Worm (Caenorhabditis elegans) whole organism, L3 larva: ENCODE measurements around the gene F44D12.6.

Experiments used
- R02D3.7 ChIP-seq: fragments of 150-350 bp; optimal IDR thresholded peaks from 2 replicates; lab custom pipeline; 2014; ENCODE audit warnings: missing biosample characterization, missing genetic modification characterization
- ama-1 ChIP-seq: fragments of 150-350 bp; optimal IDR thresholded peaks from 2 replicates; lab custom pipeline; 2018
- ceh-82 ChIP-seq: fragments of 150-350 bp; optimal IDR thresholded peaks from 2 replicates; lab custom pipeline; 2014; ENCODE audit warnings: missing biosample characterization, missing genetic modification characterization
- egl-27 ChIP-seq: sonication (generic microtip); optimal IDR thresholded peaks from 4 replicates; lab custom pipeline; 2017; ENCODE audit warnings: missing biosample characterization, missing genetic modification reagents, missing genetic modification characterization
- egl-5 ChIP-seq: fragments of 150-350 bp; optimal IDR thresholded peaks from 2 replicates; lab custom pipeline; 2017; ENCODE audit warnings: missing biosample characterization, missing genetic modification reagents, missing genetic modification characterization, inconsistent platforms
- elt-2 ChIP-seq: sonication (generic microtip); optimal IDR thresholded peaks from 2 replicates; lab custom pipeline; 2016; ENCODE audit warnings: missing genetic modification reagents, mild to moderate bottlenecking, missing genetic modification characterization, missing compliant biosample characterization
- elt-3 ChIP-seq, 3 experiments: fragments of 150-350 bp in 1 of 3; sonication (generic microtip) in 2 of 3; optimal IDR thresholded peaks; 2 replicates in 2 of 3; 4 replicates in 1 of 3; lab custom pipeline; 2014 to 2017; ENCODE audit warnings: missing biosample characterization in 3 of 3, missing genetic modification characterization in 3 of 3
- fkh-10 ChIP-seq: sonication (generic microtip); optimal IDR thresholded peaks from 2 replicates; lab custom pipeline; 2017; ENCODE audit warnings: missing biosample characterization, missing genetic modification reagents, missing genetic modification characterization
- fkh-2 ChIP-seq: fragments of 150-350 bp; optimal IDR thresholded peaks from 2 replicates; lab custom pipeline; 2014; ENCODE audit warnings: missing biosample characterization, missing genetic modification reagents, missing genetic modification characterization
- fos-1 ChIP-seq: fragments of 150-350 bp; optimal IDR thresholded peaks from 2 replicates; lab custom pipeline; 2014; ENCODE audit warnings: missing biosample characterization, missing genetic modification characterization
- hmg-11 ChIP-seq: sonication (generic microtip); optimal IDR thresholded peaks from 2 replicates; lab custom pipeline; 2016; ENCODE audit warnings: missing genetic modification characterization, missing compliant biosample characterization
- jun-1 ChIP-seq: fragments of 150-350 bp; optimal IDR thresholded peaks from 2 replicates; lab custom pipeline; 2014; ENCODE audit warnings: missing biosample characterization, missing genetic modification reagents, missing genetic modification characterization
- lin-15B ChIP-seq: fragments of 150-350 bp; optimal IDR thresholded peaks from 2 replicates; lab custom pipeline; 2014; ENCODE audit warnings: missing biosample characterization, missing genetic modification characterization
- lin-39 ChIP-seq: fragments of 150-350 bp; optimal IDR thresholded peaks from 2 replicates; lab custom pipeline; 2018; ENCODE audit warnings: missing biosample characterization, missing genetic modification reagents, missing genetic modification characterization
- lsy-12 ChIP-seq: sonication (generic microtip); optimal IDR thresholded peaks from 2 replicates; lab custom pipeline; 2016; ENCODE audit warnings: mild to moderate bottlenecking, missing genetic modification characterization, missing compliant biosample characterization
- nfya-1 ChIP-seq: sonication (generic microtip); optimal IDR thresholded peaks from 2 replicates; lab custom pipeline; 2017; ENCODE audit warnings: missing genetic modification characterization, mild to moderate bottlenecking, missing compliant biosample characterization, antibody characterized with exemption, moderate library complexity; ENCODE audit not compliant: insufficient read depth
- nhr-11 ChIP-seq: fragments of 150-350 bp; optimal IDR thresholded peaks from 2 replicates; lab custom pipeline; 2014; ENCODE audit warnings: missing biosample characterization, missing genetic modification characterization
- nhr-23 ChIP-seq: fragments of 150-350 bp; optimal IDR thresholded peaks from 2 replicates; lab custom pipeline; 2014; ENCODE audit warnings: missing biosample characterization, missing genetic modification reagents, missing genetic modification characterization
- nhr-237 ChIP-seq: fragments of 150-350 bp; optimal IDR thresholded peaks from 2 replicates; lab custom pipeline; 2014; ENCODE audit warnings: missing biosample characterization, missing genetic modification characterization
- nhr-28 ChIP-seq: fragments of 150-350 bp; optimal IDR thresholded peaks from 2 replicates; lab custom pipeline; 2014; ENCODE audit warnings: missing biosample characterization, missing genetic modification characterization
- nhr-76 ChIP-seq: fragments of 150-350 bp; sonication (generic microtip); optimal IDR thresholded peaks from 5 replicates; lab custom pipeline; 2014; ENCODE audit warnings: missing biosample characterization, missing genetic modification characterization
- nhr-77 ChIP-seq: fragments of 150-350 bp; optimal IDR thresholded peaks from 2 replicates; lab custom pipeline; 2014; ENCODE audit warnings: missing biosample characterization, missing genetic modification characterization
- pha-4 ChIP-seq: fragments of 150-350 bp; optimal IDR thresholded peaks from 2 replicates; lab custom pipeline; 2014; ENCODE audit warnings: missing biosample characterization, missing genetic modification reagents, missing genetic modification characterization
- pqm-1 ChIP-seq: fragments of 150-350 bp; optimal IDR thresholded peaks from 2 replicates; lab custom pipeline; 2017; ENCODE audit warnings: missing biosample characterization, missing genetic modification characterization, inconsistent platforms
- tbx-2 ChIP-seq: sonication (generic microtip); optimal IDR thresholded peaks from 2 replicates; lab custom pipeline; 2016; ENCODE audit warnings: mild to moderate bottlenecking, missing genetic modification characterization, missing compliant biosample characterization
- unc-62 ChIP-seq: fragments of 150-350 bp; sonication (generic microtip); optimal IDR thresholded peaks from 4 replicates; lab custom pipeline; 2014; ENCODE audit warnings: missing biosample characterization, missing genetic modification reagents, missing genetic modification characterization
- ztf-11 ChIP-seq: fragments of 150-350 bp; optimal IDR thresholded peaks from 2 replicates; lab custom pipeline; 2014; ENCODE audit warnings: missing biosample characterization, missing genetic modification characterization
- ztf-4 ChIP-seq: fragments of 150-350 bp; optimal IDR thresholded peaks from 2 replicates; lab custom pipeline; 2014; ENCODE audit warnings: missing biosample characterization, missing genetic modification characterization

The F44D12.6 gene

ce11 chrIV:10059175-10059574 lies 26.0 kb downstream of the F44D12.6 start:
- TF ChIP-seq egl-5 (tag; lab: Kevin White, UChicago): no peak
- TF ChIP-seq pha-4 (tag; lab: Kevin White, UChicago): peak; percentile 42
- TF ChIP-seq fos-1 (tag; lab: Kevin White, UChicago): peak; percentile 52
- no peak for TF ChIP-seq lin-39 (tag; lab: Kevin White, UChicago)
- TF ChIP-seq elt-2 (tag; lab: Kevin White, UChicago): peak; percentile 99
- peak; percentile 46 for TF ChIP-seq jun-1 (tag; lab: Kevin White, UChicago)
- peak; percentile 99 for TF ChIP-seq pqm-1 (tag; lab: Kevin White, UChicago)

ce11 chrIV:10060795-10061194 lies 27.6 kb downstream of the F44D12.6 start:
- peak; percentile 45 for TF ChIP-seq elt-2 (tag; lab: Kevin White, UChicago)
- no peak for TF ChIP-seq nhr-237 (tag; lab: Kevin White, UChicago)
- TF ChIP-seq pha-4 (tag; lab: Kevin White, UChicago): peak; percentile 28
- TF ChIP-seq ztf-11: no peak
- TF ChIP-seq pqm-1 (tag; lab: Kevin White, UChicago): peak; percentile 3

- TF ChIP-seq fkh-2 (no peak), R02D3.7 (tag; lab: Kevin White, UChicago) (no peak), elt-2 (tag; lab: Kevin White, UChicago) (peak; percentile 14), ztf-4 (tag; lab: Kevin White, UChicago) (no peak), unc-62 (GFP tag; lab: Kevin White, UChicago) (no peak), nhr-77 (tag; lab: Kevin White, UChicago) (no peak), ceh-82 (tag; lab: Kevin White, UChicago) (no peak), lin-15B (tag; lab: Kevin White, UChicago) (peak; percentile 12), nfya-1 (tag; lab: Kevin White, UChicago) (peak; percentile 67), fkh-10 (GFP tag; lab: Kevin White, UChicago) (peak; percentile 73), pqm-1 (tag; lab: Kevin White, UChicago) (peak; percentile 30), tbx-2 (no peak), hmg-11 (tag; lab: Kevin White, UChicago) (peak; percentile 73), lin-39 (tag; lab: Kevin White, UChicago) (peak; percentile 4)
These were observed 29.6 kb downstream of the F44D12.6 start, which contains the start of gene ipla-7 for ce11 chrIV:10062728-10063127. TSS of gene ipla-7 (minus strand) at chrIV:10062849.

- no peak for TF ChIP-seq lsy-12 (tag; lab: Kevin White, UChicago)
These were observed 30.8 kb downstream of the F44D12.6 start for ce11 chrIV:10063941-10064340.

- TF ChIP-seq unc-62 (GFP tag; lab: Kevin White, UChicago) (peak; percentile 36), lin-39 (tag; lab: Kevin White, UChicago) (peak; percentile 74), ama-1 (lab: Kevin White, UChicago) (no peak)
These were observed 32.0 kb downstream of the F44D12.6 start for ce11 chrIV:10065159-10065558.

- no peak for TF ChIP-seq nhr-237 (tag; lab: Kevin White, UChicago)
- TF ChIP-seq hmg-11 (tag; lab: Kevin White, UChicago): no peak
- no peak for TF ChIP-seq ceh-82 (tag; lab: Kevin White, UChicago)
- no peak for TF ChIP-seq nhr-23 (tag; lab: Kevin White, UChicago)
- no peak for TF ChIP-seq nhr-11 (tag; lab: Kevin White, UChicago)
- TF ChIP-seq elt-3 (tag; optimal IDR thresholded peaks at IDR 0.05; lab: Kevin White, UChicago): no peak
- peak; percentile 10 for TF ChIP-seq pqm-1 (tag; lab: Kevin White, UChicago)
- no peak for TF ChIP-seq nhr-28 (tag; lab: Kevin White, UChicago)
- TF ChIP-seq fkh-2: no peak
- no peak for TF ChIP-seq pha-4 (tag; lab: Kevin White, UChicago)
- TF ChIP-seq nhr-76 (tag; lab: Kevin White, UChicago): no peak
- no peak for TF ChIP-seq R02D3.7 (tag; lab: Kevin White, UChicago)
- TF ChIP-seq elt-2 (tag; lab: Kevin White, UChicago): peak; percentile 44
These were observed 33.3 kb downstream of the F44D12.6 start for ce11 chrIV:10066456-10066855.

- TF ChIP-seq egl-27 (tag; lab: Kevin White, UChicago) (no peak), fkh-10 (GFP tag; lab: Kevin White, UChicago) (peak; percentile 94)
- TF ChIP-seq, all 47 proteins: peak for 1
These were observed 34.4 kb downstream of the F44D12.6 start, which contains the start of gene cwn-2 for ce11 chrIV:10067541-10067940. TSS of gene cwn-2 (plus strand) at chrIV:10067816.
